Fruit fly (Drosophila melanogaster): ENCODE data around the gene CG14689.

Gene CG14689

dm6 chr3R:10673571-10673970, 37.5 kb downstream of the CG14689 start:
- TF ChIP-seq N (GFP tag; optimal IDR thresholded peaks at IDR 0.05) (no peak), jim (GFP tag; optimal IDR thresholded peaks at IDR 0.05) (no peak), dsf (GFP tag; optimal IDR thresholded peaks at IDR 0.05; ENCODE audit: borderline replicate concordance) (no peak), dmrt93B (GFP tag; optimal IDR thresholded peaks at IDR 0.05) (no peak), Rel (GFP tag; optimal IDR thresholded peaks at IDR 0.05) (no peak), Rel (tag; optimal IDR thresholded peaks at IDR 0.05) (no peak), Sp1 (GFP tag; optimal IDR thresholded peaks at IDR 0.05) (peak; percentile 32), Abd-B (GFP tag; optimal IDR thresholded peaks at IDR 0.05) (no peak), Mio (GFP tag; optimal IDR thresholded peaks at IDR 0.05) (no peak), sv (GFP tag; optimal IDR thresholded peaks at IDR 0.05) (no peak), woc (GFP tag; optimal IDR thresholded peaks at IDR 0.05) (peak; percentile 6), tai (GFP tag; optimal IDR thresholded peaks at IDR 0.05) (no peak), CG9705 (GFP tag; optimal IDR thresholded peaks at IDR 0.05) (no peak), CG32264 (GFP tag; optimal IDR thresholded peaks at IDR 0.05) (no peak), rgr (GFP tag; optimal IDR thresholded peaks at IDR 0.05) (peak; percentile 13), HLH106 (tag; optimal IDR thresholded peaks at IDR 0.05) (peak; percentile 44), sage (GFP tag; optimal IDR thresholded peaks at IDR 0.05) (no peak), h (GFP tag; optimal IDR thresholded peaks at IDR 0.05) (peak; percentile 35), Dif (GFP tag; optimal IDR thresholded peaks at IDR 0.05; ENCODE audit: partially characterized antibody) (no peak), lola (GFP tag; optimal IDR thresholded peaks at IDR 0.05) (no peak), Jra (GFP tag; optimal IDR thresholded peaks at IDR 0.05) (no peak), OdsH (GFP tag; optimal IDR thresholded peaks at IDR 0.05) (peak; percentile 33), psq (GFP tag; optimal IDR thresholded peaks at IDR 0.05) (no peak), Hr83 (GFP tag; optimal IDR thresholded peaks at IDR 0.05; ENCODE audit: poor library complexity, severe bottlenecking) (no peak), Dfd (GFP tag; optimal IDR thresholded peaks at IDR 0.05) (no peak), ey (GFP tag; optimal IDR thresholded peaks at IDR 0.05) (peak; percentile 56), pan (optimal IDR thresholded peaks at IDR 0.05) (no peak), br (GFP tag; optimal IDR thresholded peaks at IDR 0.05) (peak; percentile 4), fru (GFP tag; optimal IDR thresholded peaks at IDR 0.05) (peak; percentile 11), GATAd (GFP tag; optimal IDR thresholded peaks at IDR 0.05) (no peak), Hnf4 (GFP tag; optimal IDR thresholded peaks at IDR 0.05) (peak; percentile 6), Myc (optimal IDR thresholded peaks at IDR 0.05) (no peak), brk (GFP tag; optimal IDR thresholded peaks at IDR 0.05) (no peak), Hr78 (GFP tag; optimal IDR thresholded peaks at IDR 0.05) (no peak), Vsx2 (GFP tag; optimal IDR thresholded peaks at IDR 0.05; ENCODE audit: partially characterized antibody) (no peak), usp (GFP tag; optimal IDR thresholded peaks at IDR 0.05) (no peak), CrebA (GFP tag; optimal IDR thresholded peaks at IDR 0.05; ENCODE audit: borderline replicate concordance) (no peak), foxo (GFP tag; optimal IDR thresholded peaks at IDR 0.05) (peak in 1 of 2 experiments; percentile 45), dl (GFP tag; optimal IDR thresholded peaks at IDR 0.05; ENCODE audit: insufficient read depth in 1 of 2, partially characterized antibody in 2 of 2) (no peak)

dm6 chr3R:10672680-10673079, 38.4 kb downstream of the CG14689 start:
- TF ChIP-seq dsf (GFP tag; optimal IDR thresholded peaks at IDR 0.05; ENCODE audit: borderline replicate concordance) (no peak), fru (GFP tag; optimal IDR thresholded peaks at IDR 0.05) (peak; percentile 16), woc (GFP tag; optimal IDR thresholded peaks at IDR 0.05) (no peak), ey (GFP tag; optimal IDR thresholded peaks at IDR 0.05) (peak; percentile 8), OdsH (GFP tag; optimal IDR thresholded peaks at IDR 0.05) (no peak), foxo (GFP tag; optimal IDR thresholded peaks at IDR 0.05) (peak in 1 of 2 experiments; percentile 23), tai (GFP tag; optimal IDR thresholded peaks at IDR 0.05) (no peak), lola (GFP tag; optimal IDR thresholded peaks at IDR 0.05) (no peak), CrebA (GFP tag; optimal IDR thresholded peaks at IDR 0.05; ENCODE audit: borderline replicate concordance) (no peak)

dm6 chr3R:10669950-10670349, 41.1 kb downstream of the CG14689 start:
- TF ChIP-seq Vsx2 (GFP tag; optimal IDR thresholded peaks at IDR 0.05; ENCODE audit: partially characterized antibody) (no peak), Myc (optimal IDR thresholded peaks at IDR 0.05) (no peak), foxo (GFP tag; optimal IDR thresholded peaks at IDR 0.05) (peak in 1 of 2 experiments; percentile 48), sv (GFP tag; optimal IDR thresholded peaks at IDR 0.05) (no peak), Sp1 (GFP tag; optimal IDR thresholded peaks at IDR 0.05) (peak; percentile 42), Rel (GFP tag; optimal IDR thresholded peaks at IDR 0.05) (no peak), Rel (tag; optimal IDR thresholded peaks at IDR 0.05) (no peak), jim (GFP tag; optimal IDR thresholded peaks at IDR 0.05) (no peak), OdsH (GFP tag; optimal IDR thresholded peaks at IDR 0.05) (peak; percentile 12), br (GFP tag; optimal IDR thresholded peaks at IDR 0.05) (no peak), CrebA (GFP tag; optimal IDR thresholded peaks at IDR 0.05; ENCODE audit: borderline replicate concordance) (no peak), Hr83 (GFP tag; optimal IDR thresholded peaks at IDR 0.05; ENCODE audit: poor library complexity, severe bottlenecking) (no peak), h (GFP tag; optimal IDR thresholded peaks at IDR 0.05) (peak; percentile 65), fru (GFP tag; optimal IDR thresholded peaks at IDR 0.05) (peak; percentile 53), HLH106 (tag; optimal IDR thresholded peaks at IDR 0.05) (peak; percentile 65), dsf (GFP tag; optimal IDR thresholded peaks at IDR 0.05; ENCODE audit: borderline replicate concordance) (no peak), woc (GFP tag; optimal IDR thresholded peaks at IDR 0.05) (peak; percentile 5), rgr (GFP tag; optimal IDR thresholded peaks at IDR 0.05) (peak; percentile 41), ey (GFP tag; optimal IDR thresholded peaks at IDR 0.05) (peak; percentile 44), GATAd (GFP tag; optimal IDR thresholded peaks at IDR 0.05) (no peak), psq (GFP tag; optimal IDR thresholded peaks at IDR 0.05) (peak; percentile 4)

Data from whole organism, wandering third instar larva.